Worm (Caenorhabditis elegans): ENCODE measurements around the gene chdh-1.

- TF ChIP-seq dao-5 (tag; optimal IDR thresholded peaks at IDR 0.05): no peak
- TF ChIP-seq W03F9.2 (tag; optimal IDR thresholded peaks at IDR 0.05): no peak
Measured at ce11 chrII:8731736-8732229, 33.1 kb upstream of the chdh-1 start.
